Worm (Caenorhabditis elegans): ENCODE results near the gene nhx-4.

ce11 chrX:6901078-6901477, 13.0 kb upstream of the nhx-4 start, which contains the start of gene pes-23:
- TF ChIP-seq unc-130 (tag; optimal IDR thresholded peaks at IDR 0.05), result no peak
- no peak for TF ChIP-seq aly-2 (tag; optimal IDR thresholded peaks at IDR 0.05)

All from whole organism, L1 larva.